Worm (Caenorhabditis elegans): ENCODE data around the gene dmd-8.
A peak's percentile ranks its signal among the peaks of the same experiment; 100 is the strongest.

Gene dmd-8

ce11 chrV:336350-336749 lies at the start of gene dmd-8:
Gene dmd-8 (minus strand): TSS chrV:336450.
- no peak for TF ChIP-seq duxl-1 (tag; optimal IDR thresholded peaks at IDR 0.05; ENCODE audit: poor library complexity)
- TF ChIP-seq sdz-12 (GFP tag; optimal IDR thresholded peaks at IDR 0.05) = no peak
- TF ChIP-seq nhr-77 (tag; optimal IDR thresholded peaks at IDR 0.05) = no peak

- TF ChIP-seq hlh-30 (tag; optimal IDR thresholded peaks at IDR 0.05; ENCODE audit: insufficient read depth) = peak; percentile 50
- TF ChIP-seq tag-97 (GFP tag; IDR thresholded peaks at IDR 0.05) = no peak
- TF ChIP-seq hif-1 (tag; optimal IDR thresholded peaks at IDR 0.05) = no peak
- no peak for TF ChIP-seq pha-4 (GFP tag; IDR thresholded peaks at IDR 0.05)
- TF ChIP-seq pha-4 (tag; optimal IDR thresholded peaks at IDR 0.05) = no peak
- no peak for TF ChIP-seq unc-62 (GFP tag; optimal IDR thresholded peaks at IDR 0.05 in 1 of 2)
- TF ChIP-seq unc-62 (tag; optimal IDR thresholded peaks at IDR 0.05) = no peak
- peak; percentile 27 for TF ChIP-seq mes-2 (tag; optimal IDR thresholded peaks at IDR 0.05; ENCODE audit: poor library complexity, severe bottlenecking)
- TF ChIP-seq vab-7 (GFP tag; IDR thresholded peaks at IDR 0.05) = no peak
- TF ChIP-seq ZK546.5 (tag; optimal IDR thresholded peaks at IDR 0.05) = no peak
- TF ChIP-seq nhr-42 (GFP tag; IDR thresholded peaks at IDR 0.05) = no peak
- no peak for TF ChIP-seq nhr-237 (tag; optimal IDR thresholded peaks at IDR 0.05)
- no peak for TF ChIP-seq daf-16 (GFP tag; optimal IDR thresholded peaks at IDR 0.05)
- TF ChIP-seq daf-16 (tag; optimal IDR thresholded peaks at IDR 0.05) = peak; percentile 72
- TF ChIP-seq lin-39 (tag; optimal IDR thresholded peaks at IDR 0.05) = no peak
- TF ChIP-seq hlh-11 (tag; optimal IDR thresholded peaks at IDR 0.05) = peak; percentile 73
- TF ChIP-seq mxl-3 (GFP tag; optimal IDR thresholded peaks at IDR 0.05) = peak; percentile 83
- no peak for TF ChIP-seq zip-2 (tag; optimal IDR thresholded peaks at IDR 0.05)
- no peak for TF ChIP-seq fkh-10 (GFP tag; optimal IDR thresholded peaks at IDR 0.05)
- no peak for TF ChIP-seq cey-2 (tag; optimal IDR thresholded peaks at IDR 0.05; ENCODE audit: borderline replicate concordance, insufficient read depth)
- TF ChIP-seq jun-1 (tag; optimal IDR thresholded peaks at IDR 0.05) = no peak
- no peak for TF ChIP-seq R02D3.7 (tag; optimal IDR thresholded peaks at IDR 0.05)
- no peak for TF ChIP-seq gei-8 (GFP tag; optimal IDR thresholded peaks at IDR 0.05)
- TF ChIP-seq lim-7 (GFP tag; IDR thresholded peaks at IDR 0.05) = no peak
- no peak for TF ChIP-seq F44E2.7 (GFP tag; IDR thresholded peaks at IDR 0.05)
- no peak for TF ChIP-seq F10B5.3 (tag; optimal IDR thresholded peaks at IDR 0.05)
- TF ChIP-seq nhr-77 (tag; optimal IDR thresholded peaks at IDR 0.05) = peak; percentile 86
- TF ChIP-seq ceh-62 (tag; optimal IDR thresholded peaks at IDR 0.05) = no peak
- no peak for TF ChIP-seq hmg-1.1 (GFP tag; IDR thresholded peaks at IDR 0.05)
- no peak for TF ChIP-seq spr-3 (GFP tag; optimal IDR thresholded peaks at IDR 0.05)
- no peak for TF ChIP-seq dmd-9 (GFP tag; IDR thresholded peaks at IDR 0.05)
- TF ChIP-seq madf-5 (GFP tag; IDR thresholded peaks at IDR 0.05) = no peak
- no peak for TF ChIP-seq nhr-76 (tag; optimal IDR thresholded peaks at IDR 0.05)
- TF ChIP-seq unc-39 (tag; optimal IDR thresholded peaks at IDR 0.05) = no peak
- TF ChIP-seq nhr-28 (tag; optimal IDR thresholded peaks at IDR 0.05) = peak; percentile 96
- TF ChIP-seq Y75B8A.6 (GFP tag; IDR thresholded peaks at IDR 0.05) = no peak
- no peak for TF ChIP-seq ceh-32 (tag; optimal IDR thresholded peaks at IDR 0.05; ENCODE audit: poor library complexity)
- peak; percentile 85 for TF ChIP-seq pqm-1 (tag; optimal IDR thresholded peaks at IDR 0.05)
- TF ChIP-seq rbr-2 (tag; optimal IDR thresholded peaks at IDR 0.05) = no peak
- TF ChIP-seq dmd-6 (GFP tag; IDR thresholded peaks at IDR 0.05) = peak; percentile 90
- TF ChIP-seq daf-19 (GFP tag; conservative IDR thresholded peaks at IDR 0.05) = no peak
- no peak for TF ChIP-seq dpl-1 (GFP tag; optimal IDR thresholded peaks at IDR 0.05)
- TF ChIP-seq zip-11 (GFP tag; IDR thresholded peaks at IDR 0.05) = no peak
- no peak for TF ChIP-seq Y5F2A.4 (GFP tag; optimal IDR thresholded peaks at IDR 0.05)
- no peak for TF ChIP-seq lin-1 (GFP tag; IDR thresholded peaks at IDR 0.05)
- TF ChIP-seq ztf-11 (tag; optimal IDR thresholded peaks at IDR 0.05) = no peak
- no peak for TF ChIP-seq aly-2 (tag; optimal IDR thresholded peaks at IDR 0.05)
- TF ChIP-seq nhr-41 (GFP tag; IDR thresholded peaks at IDR 0.05) = no peak
- peak; percentile 48 for TF ChIP-seq nhr-102 (tag; optimal IDR thresholded peaks at IDR 0.05)
These were observed 49.2 kb upstream of the dmd-8 start, which contains the start of gene lipl-5 for ce11 chrV:385488-385887. Gene lipl-5 (plus strand): TSS chrV:385746.

All from whole organism, L4 larva.